Fruit fly (Drosophila melanogaster): ENCODE measurements around the gene Surf6.

Surf6 gene

dm6 chr3R:19863979-19864775 is 40.5 kb downstream of the Surf6 start, which contains the start of the genes CG4572 and CG4686 (continued):
- TF ChIP-seq CG1529 (GFP tag; optimal IDR thresholded peaks at IDR 0.05) (peak; percentile 51), CG16863 (GFP tag; optimal IDR thresholded peaks at IDR 0.05) (peak; percentile 72), CG17612 (GFP tag; IDR thresholded peaks at IDR 0.05) (0 out of 2 replicates have a peak, but pooled peaks have one; percentile 49), CG10543 (GFP tag; optimal IDR thresholded peaks at IDR 0.05) (peak; percentile 83), CG8944 (GFP tag; optimal IDR thresholded peaks at IDR 0.05) (peak; percentile 76), Ada2b (GFP tag; IDR thresholded peaks at IDR 0.05) (peak; percentile 68), gce (GFP tag; IDR thresholded peaks at IDR 0.05) (peak; percentile 67; the same call in 2 of the 3 replicates), CG11398 (GFP tag; optimal IDR thresholded peaks at IDR 0.05) (peak; percentile 62), Bdp1 (GFP tag; optimal IDR thresholded peaks at IDR 0.05) (peak; percentile 48), Nf-YA (GFP tag; IDR thresholded peaks at IDR 0.05) (no peak), chif (GFP tag; optimal IDR thresholded peaks at IDR 0.05) (peak; percentile 60 to 62), Usf (GFP tag; optimal IDR thresholded peaks at IDR 0.05) (peak; percentile 66), esg (GFP tag; conservative IDR thresholded peaks at IDR 0.05) (peak; percentile 35; the same call in 1 of the 2 replicates), wdn (GFP tag; IDR thresholded peaks at IDR 0.05) (no peak), CG34376 (GFP tag; optimal IDR thresholded peaks at IDR 0.05) (peak; percentile 74), bowl (GFP tag; IDR thresholded peaks at IDR 0.05) (no peak), slou (GFP tag; optimal IDR thresholded peaks at IDR 0.05) (no peak), CG7928 (GFP tag; optimal IDR thresholded peaks at IDR 0.05) (peak; percentile 32), CTCF (GFP tag; optimal IDR thresholded peaks at IDR 0.05) (peak; percentile 11), CG17912 (GFP tag; optimal IDR thresholded peaks at IDR 0.05) (peak; percentile 27), gsb (GFP tag; IDR thresholded peaks at IDR 0.05) (no peak), Oaz (GFP tag; IDR thresholded peaks at IDR 0.05) (peak; percentile 35; the same call in 1 of the 2 replicates), CG2202 (tag; optimal IDR thresholded peaks at IDR 0.05) (peak; percentile 21), Dad (GFP tag; optimal IDR thresholded peaks at IDR 0.05) (peak; percentile 48), salm (tag; optimal IDR thresholded peaks at IDR 0.05) (peak; percentile 48), eve (GFP tag; optimal IDR thresholded peaks at IDR 0.05) (no peak), Gsc (GFP tag; IDR thresholded peaks at IDR 0.05) (0 out of 2 replicates have a peak, but pooled peaks have one; percentile 17), Ets97D (GFP tag; optimal IDR thresholded peaks at IDR 0.05) (peak; percentile 40), bcd (GFP tag; optimal IDR thresholded peaks at IDR 0.05) (peak; percentile 59), gro (GFP tag; optimal IDR thresholded peaks at IDR 0.05) (peak; percentile 87), CG3726 (GFP tag; IDR thresholded peaks at IDR 0.05) (no peak; the same call in 2 of the 3 replicates), B-H1 (GFP tag; IDR thresholded peaks at IDR 0.05) (peak; percentile 18; the same call in 2 of the 3 replicates), CG3065 (GFP tag; optimal IDR thresholded peaks at IDR 0.05) (peak; percentile 28), pho (GFP tag; optimal IDR thresholded peaks at IDR 0.05) (peak; percentile 90), sima (GFP tag; optimal IDR thresholded peaks at IDR 0.05) (peak; percentile 46), CG6175 (GFP tag; IDR thresholded peaks at IDR 0.05) (peak; percentile 44; the same call in 1 of the 3 replicates), CG14710 (tag; optimal IDR thresholded peaks at IDR 0.05) (peak; percentile 99), luna (GFP tag; optimal IDR thresholded peaks at IDR 0.05) (peak; percentile 53), fd64A (GFP tag; optimal IDR thresholded peaks at IDR 0.05) (no peak), org-1 (GFP tag; optimal IDR thresholded peaks at IDR 0.05) (peak; percentile 39), peb (GFP tag; IDR thresholded peaks at IDR 0.05) (0 out of 2 replicates have a peak, but pooled peaks have one; percentile 35), kni (GFP tag; optimal IDR thresholded peaks at IDR 0.05) (peak; percentile 44), CG10979 (tag; optimal IDR thresholded peaks at IDR 0.05) (peak; percentile 61), CG30403 (GFP tag; optimal IDR thresholded peaks at IDR 0.05) (peak; percentile 86), sim (GFP tag; IDR thresholded peaks at IDR 0.05) (peak; percentile 17; the same call in 1 of the 2 replicates), CG1233 (GFP tag; optimal IDR thresholded peaks at IDR 0.05) (peak; percentile 80), CG9215 (GFP tag; IDR thresholded peaks at IDR 0.05) (peak; percentile 79), Aef1 (GFP tag; IDR thresholded peaks at IDR 0.05) (peak; percentile 82), CG7839 (tag; optimal IDR thresholded peaks at IDR 0.05) (peak; percentile 69), bigmax (GFP tag; optimal IDR thresholded peaks at IDR 0.05) (no peak), fd102C (GFP tag; optimal IDR thresholded peaks at IDR 0.05) (no peak)
